Worm (Caenorhabditis elegans) whole organism, L4/young adult: Measurements from ENCODE around the gene thoc-7.

ENCODE experiments used
- W03F9.2 ChIP-seq: fragments of 150-350 bp; optimal IDR thresholded peaks from 2 replicates; lab custom pipeline; 2014; ENCODE audit warnings: missing biosample characterization, missing genetic modification characterization
- dao-5 ChIP-seq: sonication (generic microtip); optimal IDR thresholded peaks from 2 replicates; lab custom pipeline; 2016; ENCODE audit warnings: missing genotype, missing genetic modification characterization, moderate library complexity, missing compliant biosample characterization
- him-1 ChIP-seq: sonication (generic microtip); optimal IDR thresholded peaks from 2 replicates; lab custom pipeline; 2016; ENCODE audit warnings: missing genotype, missing genetic modification reagents, missing genetic modification characterization, missing compliant biosample characterization

- no peak for TF ChIP-seq him-1
- TF ChIP-seq W03F9.2 (tag; lab: Kevin White, UChicago) = no peak
- TF ChIP-seq dao-5 (tag; lab: Kevin White, UChicago) = no peak
Measured at ce11 chrIV:13836290-13836689, 46.2 kb upstream of the thoc-7 start, which contains the start of gene H08M01.1.
